Worm (Caenorhabditis elegans) whole organism, young adult: ENCODE measurements around the gene Y66A7A.7.

Experiments
- B0261.1 ChIP-seq: sonication (generic microtip); optimal IDR thresholded peaks from 2 replicates; lab custom pipeline; 2016; ENCODE audit warnings: mild to moderate bottlenecking, missing genetic modification characterization, moderate library complexity, missing compliant biosample characterization
- F52B5.7 ChIP-seq: sonication (generic microtip); optimal IDR thresholded peaks from 2 replicates; lab custom pipeline; 2016; ENCODE audit warnings: mild to moderate bottlenecking, missing genetic modification characterization, missing compliant biosample characterization
- T26A5.8 ChIP-seq: sonication (generic microtip); optimal IDR thresholded peaks from 2 replicates; lab custom pipeline; 2016; ENCODE audit warnings: missing genetic modification characterization, missing compliant biosample characterization
- Y95B8A.8 ChIP-seq: fragments of 200-800 bp; sonication (Bioruptor generic); IDR thresholded peaks from 2 replicates; pipeline ENCODE4 v1.3.6; 2022; ENCODE audit warnings: missing genetic modification reagents, missing genetic modification characterization, missing compliant biosample characterization
- die-1 ChIP-seq: sonication (generic microtip); optimal IDR thresholded peaks from 2 replicates; lab custom pipeline; 2016; ENCODE audit warnings: missing genotype, mild to moderate bottlenecking, missing genetic modification characterization, missing compliant biosample characterization
- efl-1 ChIP-seq: fragments of 150-350 bp; optimal IDR thresholded peaks from 2 replicates; lab custom pipeline; 2014; ENCODE audit warnings: missing biosample characterization, missing genetic modification reagents, missing genetic modification characterization
- lag-1 ChIP-seq: fragments of 200-800 bp; sonication (Bioruptor generic); IDR thresholded peaks from 2 replicates; pipeline ENCODE4 v1.3.6; 2022; ENCODE audit warnings: missing genetic modification reagents, missing genetic modification characterization, missing compliant biosample characterization
- madf-6 ChIP-seq: fragments of 200-800 bp; sonication (Bioruptor generic); IDR thresholded peaks from 2 replicates; pipeline ENCODE4 v1.3.6; 2022; ENCODE audit warnings: missing genetic modification reagents, missing genetic modification characterization, missing compliant biosample characterization
- nfya-1 ChIP-seq: sonication (generic microtip); optimal IDR thresholded peaks from 2 replicates; lab custom pipeline; 2017; ENCODE audit warnings: antibody characterized with exemption, missing compliant biosample characterization, missing genetic modification characterization, borderline replicate concordance; ENCODE audit not compliant: insufficient read depth
- nhr-179 ChIP-seq: sonication (generic microtip); optimal IDR thresholded peaks from 2 replicates; lab custom pipeline; 2016; ENCODE audit warnings: mild to moderate bottlenecking, missing genetic modification characterization, missing compliant biosample characterization
- nhr-27 ChIP-seq: fragments of 200-800 bp; sonication (Bioruptor generic); optimal IDR thresholded peaks from 2 replicates; lab custom pipeline; 2018; ENCODE audit warnings: mild to moderate bottlenecking, missing genetic modification characterization, moderate library complexity, missing compliant biosample characterization
- unc-62 ChIP-seq: fragments of 150-350 bp; optimal IDR thresholded peaks from 2 replicates; lab custom pipeline; 2014; ENCODE audit warnings: missing biosample characterization, missing genetic modification reagents, missing genetic modification characterization

- TF ChIP-seq nhr-179 (no peak), unc-62 (GFP tag; lab: Kevin White, UChicago) (no peak), F52B5.7 (no peak), nfya-1 (no peak), nhr-27 (tag; lab: Kevin White, UChicago) (no peak), Y95B8A.8 (no peak), lag-1 (GFP tag; lab: Robert Waterston, UW) (no peak), B0261.1 (tag; lab: Kevin White, UChicago) (no peak), die-1 (tag; lab: Kevin White, UChicago) (no peak), madf-6 (GFP tag; lab: Robert Waterston, UW) (no peak), efl-1 (no peak), T26A5.8 (no peak)
Observed at ce11 chrIII:11590255-11590654, 39.0 kb downstream of the Y66A7A.7 start.
